Fruit fly (Drosophila melanogaster): ENCODE data around the gene Fhos.

The Fhos gene

DNA sequence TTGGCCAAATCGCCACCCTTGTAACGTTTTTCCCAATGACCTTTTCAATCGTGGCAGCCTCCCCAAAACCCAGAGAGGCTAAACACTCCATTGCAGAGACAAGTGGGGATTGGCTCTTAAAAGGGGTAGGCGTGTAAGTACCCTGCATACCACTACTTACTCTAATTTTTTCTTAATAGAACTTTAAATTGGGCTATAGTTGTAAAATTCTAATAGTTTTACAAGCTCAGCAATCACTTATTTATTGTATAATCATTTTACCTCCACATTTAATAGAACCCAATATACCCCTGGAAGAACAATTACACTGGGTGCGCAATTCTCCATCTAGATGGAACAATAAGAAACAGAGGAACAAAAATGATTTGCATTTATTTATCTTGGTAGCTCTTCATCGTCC lies 88.3 kb downstream of the Fhos start (continued):
- TF ChIP-seq CG34422 (GFP tag; IDR thresholded peaks at IDR 0.05) (peak; percentile 69; the same call in 1 of the 3 replicates), pros (GFP tag; optimal IDR thresholded peaks at IDR 0.05) (no peak), Hsf (GFP tag; optimal IDR thresholded peaks at IDR 0.05) (peak; percentile 72), mld (GFP tag; IDR thresholded peaks at IDR 0.05; ENCODE audit: partially characterized antibody) (no peak), CG7556 (GFP tag; optimal IDR thresholded peaks at IDR 0.05) (peak; percentile 79), CG17802 (tag; optimal IDR thresholded peaks at IDR 0.05) (peak; percentile 1), CG17361 (GFP tag; IDR thresholded peaks at IDR 0.05) (peak; percentile 76), Poxn (GFP tag; IDR thresholded peaks at IDR 0.05) (no peak), CG33557 (GFP tag; optimal IDR thresholded peaks at IDR 0.05) (no peak), C15 (GFP tag; IDR thresholded peaks at IDR 0.05) (0 out of 3 replicates have a peak, but pooled peaks have one; percentile 42), PHDP (tag; optimal IDR thresholded peaks at IDR 0.05) (peak; percentile 80), CG2129 (GFP tag; IDR thresholded peaks at IDR 0.05; ENCODE audit: partially characterized antibody) (no peak), sr (GFP tag; IDR thresholded peaks at IDR 0.05) (no peak), tll (GFP tag; optimal IDR thresholded peaks at IDR 0.05) (no peak), CG16813 (GFP tag; IDR thresholded peaks at IDR 0.05; ENCODE audit: partially characterized antibody) (no peak), CTCF (GFP tag; optimal IDR thresholded peaks at IDR 0.05) (no peak), CG6254 (GFP tag; optimal IDR thresholded peaks at IDR 0.05) (peak; percentile 67), CG6765 (GFP tag; optimal IDR thresholded peaks at IDR 0.05) (no peak), CG9932 (GFP tag; IDR thresholded peaks at IDR 0.05) (peak; percentile 57), CG18011 (GFP tag; optimal IDR thresholded peaks at IDR 0.05) (peak; percentile 25), Rfx (GFP tag; IDR thresholded peaks at IDR 0.05) (peak; percentile 79), CG12942 (GFP tag; optimal IDR thresholded peaks at IDR 0.05) (peak; percentile 14), gsb (GFP tag; IDR thresholded peaks at IDR 0.05) (peak; percentile 65; the same call in 1 of the 2 replicates), ash1 (GFP tag; optimal IDR thresholded peaks at IDR 0.05) (no peak), ftz-f1 (GFP tag; optimal IDR thresholded peaks at IDR 0.05) (no peak), aop (GFP tag; IDR thresholded peaks at IDR 0.05) (no peak), usp (GFP tag; optimal IDR thresholded peaks at IDR 0.05) (no peak), CG2120 (GFP tag; optimal IDR thresholded peaks at IDR 0.05) (peak; percentile 86), CG4282 (GFP tag; optimal IDR thresholded peaks at IDR 0.05) (no peak), CG13894 (tag; optimal IDR thresholded peaks at IDR 0.05) (peak; percentile 73), CG10979 (tag; optimal IDR thresholded peaks at IDR 0.05) (peak; percentile 79), Lim3 (GFP tag; IDR thresholded peaks at IDR 0.05) (no peak), CG14050 (GFP tag; IDR thresholded peaks at IDR 0.05) (peak; percentile 63), CG1647 (GFP tag; optimal IDR thresholded peaks at IDR 0.05) (peak; percentile 35), Doc3 (GFP tag; IDR thresholded peaks at IDR 0.05; ENCODE audit: partially characterized antibody) (no peak), klu (GFP tag; IDR thresholded peaks at IDR 0.05) (0 out of 2 replicates have a peak, but pooled peaks have one; percentile 51), Mes4 (GFP tag; optimal IDR thresholded peaks at IDR 0.05) (peak; percentile 23), ara (GFP tag; IDR thresholded peaks at IDR 0.05) (peak; percentile 72), kni (GFP tag; optimal IDR thresholded peaks at IDR 0.05) (no peak), Opbp (GFP tag; IDR thresholded peaks at IDR 0.05; ENCODE audit: partially characterized antibody) (no peak), prd (optimal IDR thresholded peaks at IDR 0.05) (no peak), prd (GFP tag; IDR thresholded peaks at IDR 0.05) (peak; percentile 83), CoRest (tag; optimal IDR thresholded peaks at IDR 0.05) (peak; percentile 79), Rx (GFP tag; IDR thresholded peaks at IDR 0.05) (peak; percentile 80), sens (GFP tag) (peak; percentile 95), CG18764 (GFP tag; optimal IDR thresholded peaks at IDR 0.05) (peak; percentile 48), Ptx1 (GFP tag; IDR thresholded peaks at IDR 0.05) (peak; percentile 85), zf30C (GFP tag; optimal IDR thresholded peaks at IDR 0.05) (no peak), phol (tag; optimal IDR thresholded peaks at IDR 0.05) (peak; percentile 77), run (tag; optimal IDR thresholded peaks at IDR 0.05) (peak; percentile 44), CG12071 (GFP tag; optimal IDR thresholded peaks at IDR 0.05) (peak; percentile 71), Hmx (GFP tag; optimal IDR thresholded peaks at IDR 0.05) (peak; percentile 31)

Data from whole organism, embryonic.